Fruit fly (Drosophila melanogaster) ovary, adult (tissue): ENCODE data around the gene CG14736.

Experiments used
- CG17801 ChIP-seq: fragments of 200-800 bp; optimal IDR thresholded peaks from 2 replicates; lab custom pipeline; 2019; ENCODE audit warnings: missing biosample characterization, mild to moderate bottlenecking, missing genetic modification characterization, moderate library complexity; ENCODE audit not compliant: partially characterized antibody

Gene CG14736

DNA sequence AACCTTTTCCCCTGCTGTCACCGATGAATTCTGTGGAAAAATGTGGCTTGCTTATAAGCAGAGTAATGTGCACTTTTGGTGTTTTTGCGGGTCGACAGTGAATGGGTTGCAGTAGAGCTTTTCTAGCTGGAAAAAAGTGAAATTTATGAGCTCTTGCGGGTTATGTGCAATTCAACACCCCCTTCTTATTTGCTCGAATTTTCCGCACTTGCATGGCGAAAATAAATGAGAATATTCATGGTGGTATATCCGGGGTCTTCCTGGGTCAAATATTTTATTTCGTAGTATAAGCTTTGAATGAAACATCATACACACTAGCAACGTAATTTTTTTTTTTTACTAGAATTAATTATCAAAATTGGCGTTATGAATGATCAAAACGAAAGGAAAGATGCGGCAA, at the start of gene CG14736:
Gene CG14736 (plus strand): TSS at position 301 of the 400 bp plus-strand sequence.
- no peak for TF ChIP-seq CG17801

dm6 chr3R:11991538-11992164, 48.7 kb upstream of the CG14736 start:
- no peak for TF ChIP-seq CG17801

- TF ChIP-seq CG17801, result no peak
Observed at dm6 chr3R:11992934-11993670, 47.2 kb upstream of the CG14736 start, which contains the start of gene mfas. TSS of gene mfas (minus strand) at chr3R:11993315.

DNA sequence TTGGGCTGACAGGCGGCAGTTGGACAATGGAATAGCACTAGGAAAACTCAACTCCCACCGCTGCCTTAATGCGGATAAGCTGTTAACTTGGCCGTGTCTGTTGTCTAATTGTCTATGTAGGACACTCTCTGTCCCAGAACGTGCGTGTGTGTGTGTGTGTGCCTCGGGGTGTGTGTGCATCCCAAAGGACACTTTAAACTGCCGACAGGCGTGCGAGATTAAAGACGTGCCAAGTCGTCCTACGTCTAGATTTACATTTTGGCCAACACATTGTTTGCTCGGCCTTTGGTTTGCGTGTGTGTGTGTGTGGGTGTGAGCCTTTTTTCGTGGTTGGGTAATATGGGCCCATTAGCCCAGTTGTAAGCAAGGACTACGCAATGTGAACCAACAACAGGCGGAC, 42.2 kb upstream of the CG14736 start:
- no peak for TF ChIP-seq CG17801

DNA sequence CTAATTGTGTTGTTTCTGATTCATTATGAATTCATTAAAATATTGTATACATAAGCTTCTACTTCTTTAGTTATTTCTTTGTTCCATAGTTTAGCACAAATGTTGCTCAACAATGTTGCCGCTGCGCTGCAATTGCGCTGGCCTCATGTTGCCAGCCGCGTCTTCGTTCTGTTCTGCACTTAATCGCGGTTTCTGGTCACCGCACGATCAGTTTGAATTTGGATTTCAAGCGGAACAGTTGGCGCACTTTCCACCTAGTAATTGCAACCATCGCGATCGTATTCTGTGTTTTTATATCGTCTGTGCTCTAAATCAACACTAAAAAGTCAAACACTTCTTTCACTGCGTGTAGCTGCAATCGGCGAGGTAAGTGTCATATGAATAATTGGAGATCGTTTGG, 41.3 kb upstream of the CG14736 start, which contains the start of gene Ect3:
Gene Ect3 (plus strand): TSS at position 205 of the 400 bp plus-strand sequence.
- TF ChIP-seq CG17801, result peak; percentile 1

DNA sequence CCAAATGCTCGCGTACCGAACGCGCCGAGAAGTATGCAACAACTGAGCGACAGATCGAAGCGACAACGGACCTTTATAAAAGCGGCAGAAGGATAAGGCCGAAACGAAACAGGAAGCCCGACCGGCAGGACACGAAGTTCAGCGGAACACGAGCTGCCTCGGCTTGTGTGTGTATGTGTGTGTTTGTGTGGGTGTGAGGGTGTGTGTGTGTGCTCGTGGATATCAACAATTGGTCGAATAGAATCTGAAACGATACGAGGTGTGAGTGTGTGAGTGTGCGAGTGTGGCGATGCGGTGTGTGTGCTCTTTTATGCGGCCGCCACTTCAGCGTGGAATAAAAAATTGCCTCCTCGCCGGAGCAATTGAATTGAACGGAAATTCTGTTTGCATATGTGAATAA, 34.9 kb upstream of the CG14736 start, which contains the start of gene Tk:
Gene Tk (minus strand): TSS at position 57 of the 400 bp plus-strand sequence.
- TF ChIP-seq CG17801, result no peak

- TF ChIP-seq CG17801, result no peak
Observed at dm6 chr3R:12006417-12006816, 33.9 kb upstream of the CG14736 start.

DNA sequence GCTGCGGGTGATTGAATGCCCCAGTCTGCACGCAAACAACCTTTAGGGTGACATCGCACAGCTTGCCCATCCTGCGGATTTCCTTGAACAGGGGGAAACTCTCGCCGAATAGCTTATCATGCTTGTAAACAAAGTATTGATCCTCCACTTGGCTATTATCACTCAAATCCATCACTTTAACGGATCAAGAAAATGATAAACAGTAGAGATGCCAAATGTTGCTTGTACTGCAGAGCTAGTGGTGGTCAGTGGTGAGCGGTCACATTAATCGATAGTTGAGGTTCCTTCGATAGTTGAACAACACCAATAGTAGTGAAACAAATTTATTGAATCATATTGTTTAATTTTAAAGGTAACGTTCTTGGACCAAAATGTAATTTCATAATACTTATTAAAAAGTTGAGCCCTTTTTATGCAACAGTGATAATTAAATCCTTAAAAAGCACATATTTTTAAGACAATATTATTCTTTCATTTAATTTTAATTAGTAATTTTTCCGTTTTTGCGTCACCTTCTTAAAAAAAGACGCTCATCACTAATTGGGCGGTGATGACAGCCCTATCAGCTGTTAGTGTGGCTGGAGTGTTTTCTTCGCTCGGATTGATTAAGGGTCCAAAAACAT, 30.0 kb upstream of the CG14736 start, which contains the start of the genes KLHL18 and GCC185:
Gene KLHL18 (minus strand): TSS at position 233 of the 623 bp plus-strand sequence.
Gene GCC185 (plus strand): TSS at position 571 of the 623 bp plus-strand sequence.
- peak; percentile 82 for TF ChIP-seq CG17801

- peak; percentile 53 for TF ChIP-seq CG17801
Observed at dm6 chr3R:12016828-12017280, 23.5 kb upstream of the CG14736 start, which contains the start of the genes DCAF12 and Spt3. TSS of gene DCAF12 (minus strand) at chr3R:12017031. TSS of gene Spt3 (plus strand) at chr3R:12017156.

DNA sequence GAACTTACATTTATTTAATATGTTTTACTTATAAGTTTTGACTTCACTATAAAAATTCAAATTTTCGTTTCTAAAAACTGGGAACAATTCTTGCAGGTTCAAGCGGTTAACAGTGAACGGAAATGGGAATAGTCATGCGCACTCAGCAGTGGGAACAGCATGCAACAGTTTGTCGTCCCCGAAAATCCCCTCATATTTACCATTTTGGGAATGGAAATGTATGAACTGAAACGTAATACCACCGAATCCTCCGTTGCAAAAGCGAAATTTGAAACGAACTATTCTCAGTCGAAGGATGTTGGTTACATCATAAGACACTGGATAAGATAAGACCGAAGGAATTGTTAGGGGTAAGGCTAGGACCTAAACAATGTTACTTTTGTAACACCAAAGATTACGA, 19.3 kb upstream of the CG14736 start:
- no peak for TF ChIP-seq CG17801

- TF ChIP-seq CG17801, result no peak
Observed at dm6 chr3R:12031657-12032056, 8.7 kb upstream of the CG14736 start, which contains the start of the genes CG31358, CG42504 and CG42505. TSS of gene CG31358 (minus strand) at chr3R:12031757. TSS of gene CG42504 (minus strand) at chr3R:12031757. TSS of gene CG42505 (minus strand) at chr3R:12031757.

dm6 chr3R:12032842-12033241, 7.5 kb upstream of the CG14736 start, which contains the start of gene ssp5:
TSS of gene ssp5 (plus strand) at chr3R:12033142.
- no peak for TF ChIP-seq CG17801

- no peak for TF ChIP-seq CG17801
Observed at dm6 chr3R:12049113-12049512, 8.8 kb downstream of the CG14736 start, which contains the start of gene CG14739. TSS of gene CG14739 (minus strand) at chr3R:12049213.

DNA sequence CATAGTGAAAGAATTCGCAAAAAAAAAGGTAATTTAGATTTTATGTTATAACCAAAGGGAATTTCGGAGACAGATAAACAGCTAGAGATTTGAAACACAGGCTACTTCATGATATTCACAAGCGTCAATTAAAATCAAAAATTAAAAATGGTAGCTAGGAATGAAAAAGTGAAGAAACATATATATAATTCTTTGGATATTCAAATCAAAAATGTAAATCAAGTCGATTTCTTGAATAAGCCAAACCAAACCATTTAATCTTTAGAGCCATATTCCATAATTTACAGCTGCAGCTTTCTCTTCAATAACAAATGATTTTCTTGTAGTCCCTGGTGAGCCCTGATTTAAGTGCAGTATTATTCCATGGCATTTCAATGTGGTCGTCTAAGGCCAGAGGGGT, 22.5 kb downstream of the CG14736 start, which contains the start of gene CG14740:
Gene CG14740 (minus strand): TSS at position 101 of the 400 bp plus-strand sequence.
- no peak for TF ChIP-seq CG17801

DNA sequence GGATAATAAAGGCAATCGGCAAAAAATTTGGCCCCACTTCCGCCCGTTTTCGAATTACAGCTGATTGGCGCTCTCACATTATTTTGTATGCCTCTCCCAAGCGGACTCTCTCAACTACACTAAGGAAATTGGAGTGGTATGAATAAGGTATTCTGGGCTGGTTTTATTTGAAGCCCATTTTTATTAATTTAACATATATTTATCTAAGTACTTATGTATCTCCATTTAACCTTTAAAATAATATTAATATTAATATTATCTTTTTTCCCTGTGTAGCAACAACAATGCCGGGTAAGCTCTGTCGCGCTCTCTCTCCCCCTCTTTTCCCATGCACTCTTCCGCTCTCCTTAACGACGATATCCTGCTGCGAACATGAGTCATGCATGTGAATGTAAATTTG, 38.6 kb downstream of the CG14736 start:
- TF ChIP-seq CG17801, result no peak

dm6 chr3R:12080370-12080968, 40.1 kb downstream of the CG14736 start:
- no peak for TF ChIP-seq CG17801
